Fruit fly (Drosophila melanogaster) whole organism, wandering third instar larva: ENCODE measurements around the gene Samuel.

ENCODE experiments used
- Dfd ChIP-seq: fragments of >200 bp; optimal IDR thresholded peaks from 2 replicates; lab custom pipeline; 2017; ENCODE audit warnings: missing biosample characterization, missing genetic modification characterization
- OdsH ChIP-seq: fragments of 200-800 bp; sonication (Bioruptor generic); optimal IDR thresholded peaks from 2 replicates; lab custom pipeline; 2016; ENCODE audit warnings: missing biosample characterization, mild to moderate bottlenecking, missing genetic modification characterization
- br ChIP-seq: fragments of 200-800 bp; sonication (Bioruptor generic); optimal IDR thresholded peaks from 2 replicates; lab custom pipeline; 2016; ENCODE audit warnings: missing biosample characterization, missing genetic modification characterization
- tai ChIP-seq: sonication (Bioruptor generic); optimal IDR thresholded peaks from 2 replicates; lab custom pipeline; 2016; ENCODE audit warnings: missing biosample characterization, missing genetic modification characterization
- usp ChIP-seq: fragments of >200 bp; optimal IDR thresholded peaks from 2 replicates; lab custom pipeline; 2017; ENCODE audit warnings: missing biosample characterization, missing genetic modification characterization

- no peak for TF ChIP-seq br (GFP tag; lab: Kevin White, UChicago)
- TF ChIP-seq usp (GFP tag; lab: Kevin White, UChicago): no peak
- no peak for TF ChIP-seq tai (GFP tag; lab: Kevin White, UChicago)
- TF ChIP-seq Dfd (GFP tag; lab: Kevin White, UChicago): no peak
- TF ChIP-seq OdsH: no peak
Observed at dm6 chr2L:11046051-11046450, 20.7 kb downstream of the Samuel start.
